Worm (Caenorhabditis elegans) whole organism, L4 larva: ENCODE results near the gene F10E9.12.
"Not testable (repeated sequence)": the region's sequence is repeated elsewhere in the genome, so short reads cannot be mapped to it uniquely, and the experiment has no call there.

Experiments
- T20F7.1 ChIP-seq: fragments of 200-800 bp; sonication (Bioruptor generic); optimal IDR thresholded peaks from 2 replicates; lab custom pipeline; 2018; ENCODE audit warnings: mild to moderate bottlenecking, missing genetic modification characterization, missing compliant biosample characterization
- T26A8.4 ChIP-seq: fragments of 200-800 bp; sonication (Bioruptor generic); IDR thresholded peaks from 2 replicates; pipeline ENCODE4 v1.3.6; 2022; ENCODE audit warnings: missing genetic modification characterization, missing compliant biosample characterization
- Y48G9A.11 ChIP-seq: fragments of 200-800 bp; sonication (Bioruptor generic); IDR thresholded peaks from 2 replicates; pipeline ENCODE4 v1.3.6; 2022; ENCODE audit warnings: missing genetic modification reagents, missing genetic modification characterization, missing compliant biosample characterization
- aha-1 ChIP-seq: fragments of 150-350 bp; peaks from one replicate; lab custom pipeline; 2014; ENCODE audit warnings: missing biosample characterization, missing genetic modification characterization
- arid-1 ChIP-seq: fragments of 200-800 bp; sonication (Bioruptor generic); conservative IDR thresholded peaks from 2 replicates; pipeline ENCODE4 v1.3.6; 2022; ENCODE audit warnings: missing genetic modification reagents, missing genetic modification characterization, missing compliant biosample characterization
- ceh-20 ChIP-seq: fragments of 200-800 bp; sonication (Bioruptor generic); IDR thresholded peaks from 2 replicates; pipeline ENCODE4 v1.3.6; 2022; ENCODE audit warnings: missing genetic modification reagents, missing genetic modification characterization, missing compliant biosample characterization
- ceh-62 ChIP-seq: sonication (generic microtip); optimal IDR thresholded peaks from 2 replicates; lab custom pipeline; 2017; ENCODE audit warnings: missing biosample characterization, missing genetic modification characterization
- daf-8 ChIP-seq: fragments of 200-800 bp; sonication (Bioruptor generic); IDR thresholded peaks from 2 replicates; pipeline ENCODE4 v1.3.6; 2022; ENCODE audit warnings: missing genetic modification characterization, missing compliant biosample characterization
- dmd-9 ChIP-seq: fragments of 200-800 bp; sonication (Bioruptor generic); IDR thresholded peaks from 2 replicates; pipeline ENCODE4 v1.3.6; 2022; ENCODE audit warnings: missing genetic modification reagents, missing genetic modification characterization, missing compliant biosample characterization
- dpl-1 ChIP-seq: fragments of 150-350 bp; optimal IDR thresholded peaks from 2 replicates; lab custom pipeline; 2014; ENCODE audit warnings: missing biosample characterization, missing genetic modification reagents, missing genetic modification characterization
- dve-1 ChIP-seq: sonication (generic microtip); optimal IDR thresholded peaks from 2 replicates; lab custom pipeline; 2017; ENCODE audit warnings: antibody characterized with exemption, mild to moderate bottlenecking, missing genetic modification characterization, missing compliant biosample characterization; ENCODE audit not compliant: insufficient read depth
- egl-43 ChIP-seq: fragments of 200-800 bp; sonication (Bioruptor generic); IDR thresholded peaks from 2 replicates; pipeline ENCODE4 v1.3.6; 2022; ENCODE audit warnings: missing genetic modification reagents, missing genetic modification characterization, missing compliant biosample characterization
- hlh-30 ChIP-seq: sonication (generic microtip); optimal IDR thresholded peaks from 2 replicates; lab custom pipeline; 2017; ENCODE audit warnings: antibody characterized with exemption, mild to moderate bottlenecking, missing genetic modification characterization, missing compliant biosample characterization; ENCODE audit not compliant: insufficient read depth
- hmg-1.1 ChIP-seq: fragments of 200-800 bp; sonication (Bioruptor generic); IDR thresholded peaks from 2 replicates; pipeline ENCODE4 v1.3.6; 2022; ENCODE audit warnings: missing genetic modification reagents, missing genetic modification characterization, missing compliant biosample characterization
- lin-1 ChIP-seq: fragments of 200-800 bp; sonication (Bioruptor generic); IDR thresholded peaks from 2 replicates; pipeline ENCODE4 v1.3.6; 2022; ENCODE audit warnings: missing genetic modification reagents, missing genetic modification characterization, missing compliant biosample characterization
- lin-15B ChIP-seq: fragments of 150-350 bp; sonication (generic microtip); optimal IDR thresholded peaks from 3 replicates; lab custom pipeline; 2014; ENCODE audit warnings: missing biosample characterization, missing genetic modification characterization
- lsy-2 ChIP-seq, 2 experiments: fragments of 150-350 bp in 1 of 2; sonication (generic microtip) in 1 of 2; optimal IDR thresholded peaks; 2 replicates each; lab custom pipeline; 2014 to 2017; ENCODE audit warnings: missing biosample characterization in 2 of 2, missing genetic modification characterization in 2 of 2
- mdl-1 ChIP-seq, 2 experiments: fragments of 150-350 bp in 1 of 2; sonication (generic microtip) in 1 of 2; optimal IDR thresholded peaks; 2 replicates each; lab custom pipeline; 2014 to 2017; ENCODE audit warnings: missing biosample characterization in 2 of 2, missing genetic modification characterization in 2 of 2
- mdt-29 ChIP-seq: fragments of 200-800 bp; sonication (Bioruptor generic); IDR thresholded peaks from 2 replicates; pipeline ENCODE4 v1.3.6; 2022; ENCODE audit warnings: missing genetic modification reagents, missing genetic modification characterization, missing compliant biosample characterization
- mes-2 ChIP-seq: sonication (generic microtip); optimal IDR thresholded peaks from 2 replicates; lab custom pipeline; 2016; ENCODE audit warnings: missing genotype, mild to moderate bottlenecking, missing genetic modification characterization, missing compliant biosample characterization; ENCODE audit not compliant: poor library complexity, severe bottlenecking
- mxl-3 ChIP-seq: fragments of 200-800 bp; sonication (Bioruptor generic); optimal IDR thresholded peaks from 2 replicates; lab custom pipeline; 2018; ENCODE audit warnings: mild to moderate bottlenecking, missing genetic modification characterization, missing compliant biosample characterization
- nhr-11 ChIP-seq: fragments of 150-350 bp; optimal IDR thresholded peaks from 2 replicates; lab custom pipeline; 2014; ENCODE audit warnings: missing biosample characterization, missing genetic modification characterization
- pha-4 ChIP-seq, 2 experiments: fragments of 150-350 bp in 1 of 2; fragments of 200-800 bp in 1 of 2; sonication (Bioruptor generic) in 1 of 2; IDR thresholded peaks in 1 of 2; optimal IDR thresholded peaks in 1 of 2; 2 replicates each; pipeline versions ENCODE4 v1.3.6 to Lab custom; 2014 to 2022; ENCODE audit warnings: missing genetic modification characterization in 2 of 2, missing genetic modification reagents in 2 of 2, missing biosample characterization in 1 of 2, missing compliant biosample characterization in 1 of 2
- pqm-1 ChIP-seq: sonication (generic microtip); optimal IDR thresholded peaks from 2 replicates; lab custom pipeline; 2017; ENCODE audit warnings: missing biosample characterization, missing genetic modification characterization
- set-16 ChIP-seq: fragments of 200-800 bp; sonication (Bioruptor generic); IDR thresholded peaks from 2 replicates; pipeline ENCODE4 v1.3.6; 2022; ENCODE audit warnings: missing genetic modification reagents, missing genetic modification characterization, missing compliant biosample characterization
- snpc-1.2 ChIP-seq: fragments of 200-800 bp; sonication (Bioruptor generic); IDR thresholded peaks from 2 replicates; pipeline ENCODE4 v1.3.6; 2022; ENCODE audit warnings: missing genetic modification reagents, missing genetic modification characterization, missing compliant biosample characterization
- snpc-4 ChIP-seq: fragments of 150-350 bp; optimal IDR thresholded peaks from 2 replicates; lab custom pipeline; 2014; ENCODE audit warnings: missing biosample characterization, missing genetic modification characterization
- unc-39 ChIP-seq: sonication (generic microtip); optimal IDR thresholded peaks from 2 replicates; lab custom pipeline; 2017; ENCODE audit warnings: missing biosample characterization, missing genetic modification characterization
- zfp-3 ChIP-seq: fragments of 200-800 bp; sonication (Bioruptor generic); conservative IDR thresholded peaks from 2 replicates; pipeline ENCODE4 v1.3.6; 2022; ENCODE audit warnings: missing genetic modification reagents, missing genetic modification characterization, missing compliant biosample characterization

The F10E9.12 gene

ce11 chrIII:8339372-8339771 is 15.0 kb downstream of the F10E9.12 start, which contains the start of gene clc-28:
Gene clc-28, minus strand, starts transcription at chrIII:8339472.
- TF ChIP-seq set-16 (GFP tag; lab: Robert Waterston, UW); pha-4 (GFP tag; IDR thresholded peaks at IDR 0.05; lab: Robert Waterston, UW); pha-4 (tag; optimal IDR thresholded peaks at IDR 0.05; lab: Kevin White, UChicago); ceh-62: not testable (repeated sequence)

ce11 chrIII:8344283-8344682 is 19.9 kb downstream of the F10E9.12 start, which contains the start of gene ZC262.7:
Gene ZC262.7, minus strand, starts transcription at chrIII:8344336.
- TF ChIP-seq lin-1 (GFP tag; lab: Robert Waterston, UW), result peak; percentile 62; the same call in 1 of the 2 replicates
- TF ChIP-seq Y48G9A.11, result peak; percentile 37; the same call in 1 of the 2 replicates
- TF ChIP-seq arid-1 (GFP tag; lab: Robert Waterston, UW), result peak; percentile 44; the same call in 1 of the 2 replicates
- peak; percentile 72 for TF ChIP-seq mdt-29 (GFP tag; lab: Robert Waterston, UW)
- peak; percentile 17; the same call in 1 of the 2 replicates for TF ChIP-seq snpc-1.2 (GFP tag; lab: Robert Waterston, UW)

- TF ChIP-seq pqm-1; daf-8 (GFP tag; lab: Robert Waterston, UW); ceh-20 (GFP tag; lab: Robert Waterston, UW): not testable (repeated sequence)
These were observed 23.5 kb downstream of the F10E9.12 start, which contains the start of gene clc-29 for ce11 chrIII:8347822-8348221. Gene clc-29, minus strand, starts transcription at chrIII:8347922.

ce11 chrIII:8354644-8355461 is 30.5 kb downstream of the F10E9.12 start, which contains the start of gene unc-116:
Gene unc-116, minus strand, starts transcription at chrIII:8355174.
- TF ChIP-seq hlh-30 (tag; lab: Kevin White, UChicago) (peak; percentile 79), T20F7.1 (GFP tag; lab: Kevin White, UChicago) (peak; percentile 42), pha-4 (GFP tag; IDR thresholded peaks at IDR 0.05; lab: Robert Waterston, UW) (no peak), pha-4 (tag; optimal IDR thresholded peaks at IDR 0.05; lab: Kevin White, UChicago) (peak; percentile 8), dpl-1 (peak; percentile 34), hmg-1.1 (GFP tag; lab: Robert Waterston, UW) (peak; percentile 51), snpc-4 (tag; lab: Kevin White, UChicago) (no peak), egl-43 (GFP tag; lab: Robert Waterston, UW) (0 out of 2 replicates have a peak, but pooled peaks have one; percentile 28), set-16 (GFP tag; lab: Robert Waterston, UW) (0 out of 2 replicates have a peak, but pooled peaks have one; percentile 7), dmd-9 (GFP tag; lab: Robert Waterston, UW) (0 out of 2 replicates have a peak, but pooled peaks have one; percentile 31), lin-15B (tag; lab: Kevin White, UChicago) (no peak), mes-2 (tag; lab: Kevin White, UChicago) (peak; percentile 34), zfp-3 (GFP tag; lab: Robert Waterston, UW) (no peak), lsy-2 (tag; optimal IDR thresholded peaks at IDR 0.05; lab: Kevin White, UChicago) (peak; percentile 3 to 72), daf-8 (GFP tag; lab: Robert Waterston, UW) (no peak), nhr-11 (tag; lab: Kevin White, UChicago) (peak; percentile 22), dve-1 (tag; lab: Kevin White, UChicago) (peak; percentile 55), mdl-1 (tag; optimal IDR thresholded peaks at IDR 0.05; lab: Kevin White, UChicago) (peak; percentile 37 to 76), aha-1 (tag; lab: Kevin White, UChicago) (peak; percentile 33), T26A8.4 (GFP tag; lab: Robert Waterston, UW) (peak; percentile 22; the same call in 1 of the 2 replicates), unc-39 (tag; lab: Kevin White, UChicago) (no peak)

- TF ChIP-seq mxl-3 (GFP tag; lab: Kevin White, UChicago) (no peak), Y48G9A.11 (0 out of 2 replicates have a peak, but pooled peaks have one; percentile 9)
These were observed 31.1 kb downstream of the F10E9.12 start for ce11 chrIII:8355462-8355815.
